Fruit fly (Drosophila melanogaster) Kc167 (cell line): Measurements from ENCODE around the gene Imp.

ENCODE experiments used
- Myc ChIP-seq: fragments of >200 bp; optimal IDR thresholded peaks from 2 replicates; lab custom pipeline; 2017; ENCODE audit warnings: missing external identifiers
- h ChIP-seq: fragments of >200 bp; optimal IDR thresholded peaks from 3 replicates; lab custom pipeline; 2018; ENCODE audit warnings: missing external identifiers
- psq ChIP-seq: fragments of >200 bp; optimal IDR thresholded peaks from 2 replicates; lab custom pipeline; 2017; ENCODE audit warnings: missing external identifiers

DNA sequence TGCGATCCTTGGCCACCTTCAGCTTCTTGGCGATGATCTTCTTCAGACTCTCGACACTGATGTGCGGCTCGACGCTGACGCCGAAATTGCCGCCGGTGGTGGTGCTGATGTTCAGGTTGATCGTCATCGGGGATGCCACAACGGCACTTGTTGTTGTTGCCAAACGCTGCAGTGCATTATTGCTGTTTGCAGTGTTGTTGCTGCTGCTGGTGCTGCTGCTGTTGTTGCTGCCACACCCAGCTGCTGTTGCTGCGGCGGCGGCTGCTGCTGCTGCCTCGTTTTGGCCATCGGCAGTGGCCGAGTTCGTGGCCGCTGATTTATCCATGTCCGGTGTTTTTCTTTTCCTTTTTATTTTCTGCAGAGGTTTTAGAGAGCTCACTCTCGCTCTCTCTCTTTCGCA, 80.3 kb downstream of the Imp start:
- TF ChIP-seq psq (lab: Kevin White, UChicago), result no peak
- no peak for TF ChIP-seq h (lab: Kevin White, UChicago)
- no peak for TF ChIP-seq Myc
